Fruit fly (Drosophila melanogaster) whole organism, adult: ENCODE results near the gene verm.
A peak's percentile ranks its signal among the peaks of the same experiment; 100 is the strongest.
"Not testable (repeated sequence)": the region's sequence is repeated elsewhere in the genome, so short reads cannot be mapped to it uniquely, and the experiment has no call there.

ENCODE experiments used
- CG11617 ChIP-seq: fragments of 200-800 bp; sonication (Bioruptor generic); optimal IDR thresholded peaks from 2 replicates; lab custom pipeline; 2017; ENCODE audit warnings: mild to moderate bottlenecking, missing biosample characterization, missing genetic modification reagents, missing genetic modification characterization
- CG12768 ChIP-seq: fragments of 200-800 bp; sonication (Bioruptor generic); optimal IDR thresholded peaks from 2 replicates; lab custom pipeline; 2017; ENCODE audit warnings: missing biosample characterization, missing genetic modification characterization, mild to moderate bottlenecking, moderate library complexity, missing genetic modification reagents
- CG14711 ChIP-seq: fragments of 200-800 bp; sonication (Bioruptor generic); optimal IDR thresholded peaks from 2 replicates; lab custom pipeline; 2018; ENCODE audit warnings: missing biosample characterization, mild to moderate bottlenecking, missing genetic modification characterization, moderate library complexity
- CG1620 ChIP-seq: fragments of 200-800 bp; sonication (Bioruptor generic); optimal IDR thresholded peaks from 2 replicates; lab custom pipeline; 2016; ENCODE audit warnings: missing biosample characterization, missing genetic modification characterization
- CG33017 ChIP-seq: fragments of 200-800 bp; sonication (Bioruptor generic); optimal IDR thresholded peaks from 2 replicates; lab custom pipeline; 2018; ENCODE audit warnings: missing biosample characterization, mild to moderate bottlenecking, missing genetic modification characterization, moderate library complexity
- CG5204 ChIP-seq: fragments of 200-800 bp; sonication (Bioruptor generic); optimal IDR thresholded peaks from 2 replicates; lab custom pipeline; 2016; ENCODE audit warnings: missing biosample characterization, missing genetic modification characterization
- CG7045 ChIP-seq: fragments of 200-800 bp; sonication (Bioruptor generic); optimal IDR thresholded peaks from 2 replicates; lab custom pipeline; 2017; ENCODE audit warnings: missing biosample characterization, mild to moderate bottlenecking, missing genetic modification characterization
- CG7101 ChIP-seq: fragments of 200-800 bp; sonication (Bioruptor generic); optimal IDR thresholded peaks from 2 replicates; lab custom pipeline; 2018; ENCODE audit warnings: missing biosample characterization, mild to moderate bottlenecking, missing genetic modification characterization, moderate library complexity
- Clk ChIP-seq: fragments of 200-800 bp; sonication (Bioruptor generic); optimal IDR thresholded peaks from 2 replicates; lab custom pipeline; 2017; ENCODE audit warnings: missing biosample characterization, missing genetic modification characterization
- Crg-1 ChIP-seq: fragments of 200-800 bp; sonication (Bioruptor generic); optimal IDR thresholded peaks from 2 replicates; lab custom pipeline; 2016; ENCODE audit warnings: missing biosample characterization, missing genetic modification characterization
- Hr96 ChIP-seq: fragments of 200-800 bp; sonication (Bioruptor generic); optimal IDR thresholded peaks from 2 replicates; lab custom pipeline; 2016; ENCODE audit warnings: missing biosample characterization, missing genetic modification characterization
- Mnt ChIP-seq: fragments of 200-800 bp; sonication (Bioruptor generic); optimal IDR thresholded peaks from 2 replicates; lab custom pipeline; 2016; ENCODE audit warnings: missing biosample characterization, mild to moderate bottlenecking, missing genetic modification characterization
- bab1 ChIP-seq: fragments of 200-800 bp; sonication (Bioruptor generic); optimal IDR thresholded peaks from 3 replicates; lab custom pipeline; 2019; ENCODE audit warnings: missing biosample characterization, mild to moderate bottlenecking, missing genetic modification characterization, moderate library complexity
- cic ChIP-seq: fragments of 200-800 bp; sonication (Bioruptor generic); optimal IDR thresholded peaks from 2 replicates; lab custom pipeline; 2017; ENCODE audit warnings: missing biosample characterization, mild to moderate bottlenecking, missing genetic modification characterization, moderate library complexity
- cnc ChIP-seq, 2 experiments: fragments of >200 bp; optimal IDR thresholded peaks; 2 replicates each; lab custom pipeline; 2017
- kay ChIP-seq: fragments of 200-800 bp; sonication (Bioruptor generic); peaks from one replicate; lab custom pipeline; 2016; ENCODE audit warnings: missing biosample characterization, missing genetic modification characterization, borderline replicate concordance
- ovo ChIP-seq: fragments of 200-800 bp; sonication (Bioruptor generic); optimal IDR thresholded peaks from 2 replicates; lab custom pipeline; 2016; ENCODE audit warnings: missing biosample characterization, missing genetic modification characterization
- pad ChIP-seq: fragments of 200-800 bp; sonication (Bioruptor generic); optimal IDR thresholded peaks from 3 replicates; lab custom pipeline; 2017; ENCODE audit warnings: missing biosample characterization, missing genetic modification characterization, mild to moderate bottlenecking, moderate library complexity, missing genetic modification reagents
- tj ChIP-seq: fragments of 200-800 bp; sonication (Bioruptor generic); optimal IDR thresholded peaks from 3 replicates; lab custom pipeline; 2017; ENCODE audit warnings: missing biosample characterization, mild to moderate bottlenecking, missing genetic modification characterization, moderate library complexity
- toe ChIP-seq: fragments of 200-800 bp; sonication (Bioruptor generic); optimal IDR thresholded peaks from 2 replicates; lab custom pipeline; 2016; ENCODE audit warnings: missing biosample characterization, missing genetic modification characterization

verm gene

DNA sequence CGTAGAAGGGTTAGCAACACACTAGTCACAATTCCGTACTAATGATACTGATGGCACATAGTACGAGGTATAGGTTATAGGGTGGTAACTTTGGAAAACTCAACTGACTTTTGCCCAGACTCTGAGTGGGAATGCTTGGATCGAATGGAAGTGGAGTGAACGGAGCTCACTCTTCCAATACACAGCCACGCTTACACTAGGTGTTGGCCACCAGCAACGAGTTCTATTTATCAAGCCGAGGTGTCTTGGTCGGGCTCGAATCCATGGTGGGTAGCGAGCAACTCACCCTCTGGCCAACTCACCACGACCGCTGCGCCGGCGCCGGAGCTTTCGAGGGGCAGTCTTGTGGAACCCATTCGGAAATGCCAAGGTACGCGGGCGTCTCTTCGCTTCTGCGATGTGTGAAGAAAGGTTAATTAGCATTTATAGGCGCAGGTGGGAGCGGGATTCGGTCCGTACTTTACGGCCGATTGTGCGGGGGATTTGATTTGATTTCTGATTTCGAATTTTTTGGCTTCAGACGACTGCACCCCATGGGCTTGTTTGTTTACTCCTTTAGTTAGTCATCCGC is at the start of gene verm:
Gene verm (minus strand): TSS at position 204 of the 571 bp plus-strand sequence.
- TF ChIP-seq CG5204 (GFP tag; lab: Kevin White, UChicago) (no peak), pad (GFP tag; lab: Kevin White, UChicago) (peak; percentile 53), CG7045 (no peak)

DNA sequence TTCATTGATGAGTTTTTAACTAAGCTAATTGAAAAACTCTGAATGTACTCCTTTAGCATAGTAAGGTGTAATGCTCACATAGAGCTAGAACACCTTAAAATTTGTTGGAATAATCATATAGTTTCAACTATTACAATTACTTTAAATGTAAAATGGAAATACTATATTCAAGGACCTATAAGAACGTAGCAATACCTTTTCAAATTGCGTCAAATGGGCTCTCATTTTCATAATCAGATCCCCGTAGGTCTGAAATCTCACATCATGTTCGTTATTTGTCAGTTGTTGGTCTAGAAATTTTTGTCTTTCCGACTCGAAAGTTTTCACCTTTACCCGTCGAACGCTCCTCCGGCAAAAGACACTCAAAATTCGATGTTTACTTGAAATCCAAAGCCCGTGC is 33.6 kb upstream of the verm start, which contains the start of gene CG42529:
Gene CG42529 (plus strand): TSS at position 301 of the 400 bp plus-strand sequence.
- TF ChIP-seq tj, Mnt, CG1620 (GFP tag; lab: Kevin White, UChicago): not testable (repeated sequence)

DNA sequence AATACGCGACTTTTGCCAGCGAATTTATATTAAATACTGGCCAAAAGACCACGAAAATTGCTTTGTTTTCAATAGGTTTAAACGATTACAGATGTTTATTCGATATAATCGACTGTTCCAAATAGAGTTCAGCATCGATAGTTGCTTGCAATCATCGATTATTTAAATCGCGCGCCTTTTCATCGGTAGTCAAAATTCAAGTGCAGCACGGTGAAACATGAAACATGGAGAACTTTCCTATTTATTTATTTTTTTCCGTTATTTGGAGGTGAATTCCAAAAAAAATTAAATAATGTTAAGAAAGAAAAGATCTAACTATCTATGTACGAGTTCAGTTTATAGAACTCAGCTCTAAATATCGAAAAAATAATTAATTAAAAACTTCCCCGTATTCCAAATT is 23.2 kb upstream of the verm start, which contains the start of gene Trpml:
Gene Trpml (minus strand): TSS at position 101 of the 400 bp plus-strand sequence.
- TF ChIP-seq CG11617 (GFP tag; lab: Kevin White, UChicago); tj (GFP tag; lab: Kevin White, UChicago); cnc (optimal IDR thresholded peaks at IDR 0.05; lab: Kevin White, UChicago): not testable (repeated sequence)

DNA sequence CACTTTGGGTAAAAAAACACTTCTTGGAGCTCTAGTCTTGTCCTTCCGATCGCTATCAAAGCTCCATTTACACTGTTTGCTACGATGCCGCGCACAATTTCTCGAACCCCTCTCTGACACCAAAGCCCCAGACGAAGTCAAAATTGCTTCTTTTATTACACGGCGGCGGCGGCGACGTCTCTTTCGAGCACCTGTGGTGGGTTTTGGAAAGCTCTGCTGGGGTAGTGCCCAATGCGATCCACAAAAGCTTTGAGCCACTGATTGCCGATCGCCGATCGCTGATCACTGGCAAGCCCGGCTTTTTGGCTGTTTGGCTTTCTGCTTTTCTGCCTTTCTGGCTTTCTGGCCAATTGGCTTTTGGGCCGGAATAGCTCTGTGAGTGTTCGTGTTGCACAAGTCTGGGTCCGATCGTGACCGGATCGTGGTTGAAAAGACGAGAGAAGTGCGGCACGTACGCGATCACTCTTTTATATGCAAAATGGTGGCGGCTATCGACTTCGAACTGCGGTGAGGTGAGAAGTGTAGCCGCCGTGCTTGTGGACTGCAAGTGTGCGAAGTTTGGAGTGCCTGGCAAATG is 12.6 kb upstream of the verm start, which contains the start of gene serp:
Gene serp (minus strand): TSS at position 446 of the 577 bp plus-strand sequence.
- no peak for TF ChIP-seq CG33017 (tag; lab: Kevin White, UChicago)
- TF ChIP-seq Clk (GFP tag; lab: Kevin White, UChicago) = no peak
- no peak for TF ChIP-seq CG11617 (GFP tag; lab: Kevin White, UChicago)
- no peak for TF ChIP-seq Hr96 (GFP tag; lab: Kevin White, UChicago)
- peak; percentile 56 for TF ChIP-seq pad (GFP tag; lab: Kevin White, UChicago)
- no peak for TF ChIP-seq cic (GFP tag; lab: Kevin White, UChicago)
- no peak for TF ChIP-seq CG5204 (GFP tag; lab: Kevin White, UChicago)

DNA sequence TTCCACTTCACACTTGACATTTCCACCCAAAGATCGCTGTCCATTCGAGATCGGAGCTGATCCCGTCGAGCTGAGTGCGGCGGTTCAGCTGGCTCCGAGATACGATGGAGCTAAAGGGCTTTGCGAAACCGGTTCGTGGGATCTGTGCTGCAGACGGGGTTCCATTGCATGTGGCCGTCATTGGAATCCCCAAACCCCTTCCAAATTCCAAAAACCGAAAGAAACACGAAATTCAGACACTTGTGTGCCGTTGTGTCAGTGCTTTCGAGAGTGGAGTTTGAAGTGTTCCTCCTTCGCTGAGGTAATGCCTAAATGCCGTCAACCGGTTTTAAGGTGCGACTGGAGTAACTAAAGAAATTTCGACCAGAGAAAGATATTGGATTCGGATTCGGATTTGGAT is 9.8 kb upstream of the verm start:
- TF ChIP-seq CG11617 (GFP tag; lab: Kevin White, UChicago) (no peak), CG7101 (no peak), CG7045 (no peak), cic (GFP tag; lab: Kevin White, UChicago) (no peak), kay (no peak), pad (GFP tag; lab: Kevin White, UChicago) (no peak), Hr96 (GFP tag; lab: Kevin White, UChicago) (no peak), Clk (GFP tag; lab: Kevin White, UChicago) (no peak)

DNA sequence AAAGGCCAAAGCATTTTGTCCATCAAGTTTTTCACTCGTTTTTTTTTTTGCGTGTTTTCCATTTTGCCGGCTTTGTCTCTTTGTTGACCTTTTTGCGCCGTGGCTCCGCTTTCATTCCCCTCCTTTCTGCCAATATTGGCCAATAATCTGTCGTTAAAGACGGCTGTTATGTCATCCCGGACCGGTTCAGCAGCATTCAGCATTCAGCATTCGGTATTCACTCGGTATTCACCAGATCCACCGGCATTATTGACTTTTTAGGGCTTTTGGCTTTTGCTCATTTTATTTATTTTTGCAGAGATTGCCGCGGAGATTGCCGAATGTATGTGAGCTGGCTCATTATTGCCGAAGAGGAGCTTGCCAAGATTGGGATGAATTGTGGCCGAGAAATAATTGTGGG is 8.3 kb upstream of the verm start:
- TF ChIP-seq CG5204 (GFP tag; lab: Kevin White, UChicago) (no peak), CG7101 (no peak), tj (GFP tag; lab: Kevin White, UChicago) (no peak), CG7045 (no peak), CG12768 (GFP tag; lab: Kevin White, UChicago) (no peak), cic (GFP tag; lab: Kevin White, UChicago) (no peak), CG14711 (tag; lab: Kevin White, UChicago) (no peak), pad (GFP tag; lab: Kevin White, UChicago) (no peak), kay (no peak), ovo (GFP tag; lab: Kevin White, UChicago) (no peak), CG11617 (GFP tag; lab: Kevin White, UChicago) (no peak), Hr96 (GFP tag; lab: Kevin White, UChicago) (no peak), Crg-1 (GFP tag; lab: Kevin White, UChicago) (no peak), toe (GFP tag; lab: Kevin White, UChicago) (no peak), bab1 (GFP tag; lab: Kevin White, UChicago) (no peak), cnc (optimal IDR thresholded peaks at IDR 0.05; lab: Kevin White, UChicago) (no peak), CG1620 (GFP tag; lab: Kevin White, UChicago) (no peak), Mnt (GFP tag; lab: Kevin White, UChicago) (no peak), Clk (GFP tag; lab: Kevin White, UChicago) (no peak), CG33017 (tag; lab: Kevin White, UChicago) (no peak)

DNA sequence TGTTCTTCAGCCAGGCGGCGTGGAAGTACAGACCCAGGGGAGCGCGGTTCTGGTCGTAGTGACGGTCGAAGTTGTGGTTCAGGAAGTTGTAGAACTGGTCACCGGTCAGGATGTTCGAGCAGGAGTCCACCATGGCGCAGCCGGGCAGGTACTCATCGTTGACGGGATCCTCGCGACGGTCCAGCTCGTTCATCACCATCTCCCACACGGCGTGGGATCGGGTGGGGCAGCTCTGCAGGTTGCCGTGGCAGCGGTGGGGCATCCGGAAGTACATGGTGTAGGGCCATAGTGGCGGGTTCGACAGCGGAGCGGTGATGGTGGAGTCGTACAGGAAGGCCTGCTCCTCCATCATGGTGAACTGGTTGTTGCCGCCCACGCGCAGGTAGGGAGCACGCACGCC is 6.6 kb upstream of the verm start:
- TF ChIP-seq CG7101 = no peak
- TF ChIP-seq bab1 (GFP tag; lab: Kevin White, UChicago) = no peak
- TF ChIP-seq CG5204 (GFP tag; lab: Kevin White, UChicago) = no peak
- TF ChIP-seq CG7045 = no peak
- TF ChIP-seq CG33017 (tag; lab: Kevin White, UChicago) = no peak
- no peak for TF ChIP-seq cnc (optimal IDR thresholded peaks at IDR 0.05; lab: Kevin White, UChicago)
- TF ChIP-seq Clk (GFP tag; lab: Kevin White, UChicago) = no peak
- TF ChIP-seq toe (GFP tag; lab: Kevin White, UChicago) = no peak
- no peak for TF ChIP-seq CG11617 (GFP tag; lab: Kevin White, UChicago)
- TF ChIP-seq kay = no peak
- TF ChIP-seq CG12768 (GFP tag; lab: Kevin White, UChicago) = no peak
- TF ChIP-seq pad (GFP tag; lab: Kevin White, UChicago) = no peak
- no peak for TF ChIP-seq CG1620 (GFP tag; lab: Kevin White, UChicago)
- TF ChIP-seq Crg-1 (GFP tag; lab: Kevin White, UChicago) = no peak
- no peak for TF ChIP-seq ovo (GFP tag; lab: Kevin White, UChicago)
- TF ChIP-seq cic (GFP tag; lab: Kevin White, UChicago) = no peak
- no peak for TF ChIP-seq tj (GFP tag; lab: Kevin White, UChicago)
- no peak for TF ChIP-seq Hr96 (GFP tag; lab: Kevin White, UChicago)
